Worm (Caenorhabditis elegans) whole organism, dauer: ENCODE measurements around the gene scc-2.
"Not testable (repeated sequence)": the region's sequence is repeated elsewhere in the genome, so short reads cannot be mapped to it uniquely, and the experiment has no call there.

Experiments used
- unc-62 ChIP-seq: sonication (generic microtip); optimal IDR thresholded peaks from 2 replicates; lab custom pipeline; 2017; ENCODE audit warnings: missing biosample characterization, missing genetic modification reagents, missing genetic modification characterization

Gene scc-2

ce11 chrII:263563-263962 is at the start of gene scc-2:
Gene scc-2, minus strand, starts transcription at chrII:263663.
- no peak for TF ChIP-seq unc-62 (GFP tag; lab: Kevin White, UChicago)

ce11 chrII:312110-312509 is 48.6 kb upstream of the scc-2 start, which contains the start of gene mps-2:
Gene mps-2, minus strand, starts transcription at chrII:312210.
- not testable (repeated sequence) for TF ChIP-seq unc-62 (GFP tag; lab: Kevin White, UChicago)

- TF ChIP-seq unc-62 (GFP tag; lab: Kevin White, UChicago): no peak
Measured at ce11 chrII:307154-307553, 43.7 kb upstream of the scc-2 start, which contains the start of gene K01A2.4. Gene K01A2.4, plus strand, starts transcription at chrII:307454.

- TF ChIP-seq unc-62 (GFP tag; lab: Kevin White, UChicago): no peak
Measured at ce11 chrII:305645-306044, 42.2 kb upstream of the scc-2 start, which contains the start of gene col-69. Gene col-69, minus strand, starts transcription at chrII:305745.

DNA sequence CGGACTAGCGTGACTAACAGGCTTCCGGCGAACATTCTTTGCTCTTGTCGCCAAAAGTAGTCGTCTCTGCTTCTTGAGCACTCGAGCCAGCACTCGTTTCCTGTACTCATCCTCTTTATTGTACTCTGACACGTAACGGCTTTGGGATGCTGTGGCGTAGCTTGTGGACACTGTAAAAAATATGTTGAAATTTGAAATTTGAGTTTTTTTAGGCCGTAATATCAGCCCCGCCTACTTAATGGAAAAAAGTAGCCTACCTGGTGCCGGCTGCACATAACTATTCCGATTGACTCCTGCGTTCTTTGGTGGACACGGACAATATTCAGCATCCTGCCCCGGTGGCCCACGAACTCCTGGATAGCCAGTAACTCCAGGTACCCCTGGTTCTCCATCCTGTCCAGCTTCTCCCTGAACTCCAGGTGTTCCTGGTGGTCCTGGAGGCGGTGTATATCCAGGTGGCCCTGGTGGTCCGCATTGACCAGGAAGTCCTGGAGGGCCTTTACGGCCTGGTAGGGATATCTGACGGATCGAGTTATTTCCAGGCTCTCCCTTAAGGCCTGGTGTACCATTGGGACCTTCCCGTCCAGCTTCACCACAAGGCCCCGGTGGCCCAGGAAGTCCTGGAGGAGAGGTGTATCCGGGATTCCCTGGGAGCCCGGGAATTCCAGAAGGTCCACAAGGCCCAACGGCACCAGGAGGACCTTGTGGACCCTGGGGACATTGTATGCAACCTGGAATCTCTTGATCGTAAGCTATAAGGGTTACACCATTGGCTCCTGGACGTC is 40.7 kb upstream of the scc-2 start:
- no peak for TF ChIP-seq unc-62 (GFP tag; lab: Kevin White, UChicago)

- TF ChIP-seq unc-62 (GFP tag; lab: Kevin White, UChicago): no peak
Measured at ce11 chrII:300977-301772, 37.7 kb upstream of the scc-2 start, which contains the start of gene K01A2.5. Gene K01A2.5, plus strand, starts transcription at chrII:301273.

DNA sequence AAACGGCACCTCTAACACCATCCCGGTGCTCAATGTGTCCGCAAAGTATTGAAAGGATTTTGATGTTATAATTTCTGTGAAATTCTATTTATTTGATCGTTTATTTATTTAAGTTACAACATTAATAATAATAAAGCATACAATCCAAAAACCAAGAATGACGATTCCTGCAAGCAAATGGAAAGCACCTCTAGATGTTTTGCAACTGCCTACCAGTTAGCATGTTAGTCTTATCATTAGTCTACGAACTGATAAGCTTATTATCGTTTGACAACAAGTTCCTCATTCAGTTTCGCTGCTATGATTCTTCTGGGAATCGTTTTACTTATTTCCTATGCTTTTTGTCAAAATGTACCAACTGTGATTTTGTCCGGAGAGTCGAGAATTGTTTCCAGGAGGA is 36.2 kb upstream of the scc-2 start, which contains the start of gene K01A2.6:
Gene K01A2.6 (plus strand): TSS at position 301 of the 400 bp plus-strand sequence.
- TF ChIP-seq unc-62 (GFP tag; lab: Kevin White, UChicago): no peak

- no peak for TF ChIP-seq unc-62 (GFP tag; lab: Kevin White, UChicago)
Measured at ce11 chrII:296911-297440, 33.5 kb upstream of the scc-2 start, which contains the start of the genes clec-117 and B0432.1. Gene clec-117, minus strand, starts transcription at chrII:297011. Gene B0432.1, plus strand, starts transcription at chrII:297390.

ce11 chrII:294606-295005 is 31.1 kb upstream of the scc-2 start, which contains the start of gene B0432.11:
Gene B0432.11, minus strand, starts transcription at chrII:294706.
- no peak for TF ChIP-seq unc-62 (GFP tag; lab: Kevin White, UChicago)

DNA sequence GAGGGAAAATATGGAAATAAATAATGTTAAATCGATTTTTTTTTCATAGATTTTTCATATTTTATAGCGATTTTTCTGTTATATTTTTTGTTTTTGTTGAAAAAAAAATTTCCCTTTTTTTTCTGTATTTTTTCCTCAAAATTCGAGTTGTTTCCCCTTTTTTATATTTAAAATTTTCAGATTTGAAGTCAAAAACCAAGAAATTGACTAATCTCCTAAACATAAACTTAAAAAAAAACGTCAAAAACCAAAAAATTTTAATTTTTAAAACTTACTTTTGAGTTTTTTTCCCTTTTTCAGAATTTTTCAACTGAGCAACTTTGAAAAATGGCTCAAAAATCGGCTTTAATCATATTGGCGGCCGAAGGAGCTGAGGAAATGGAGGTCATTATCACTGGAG is 26.8 kb upstream of the scc-2 start, which contains the start of gene djr-1.1:
Gene djr-1.1 (plus strand): TSS at position 301 of the 400 bp plus-strand sequence.
- TF ChIP-seq unc-62 (GFP tag; lab: Kevin White, UChicago): no peak

DNA sequence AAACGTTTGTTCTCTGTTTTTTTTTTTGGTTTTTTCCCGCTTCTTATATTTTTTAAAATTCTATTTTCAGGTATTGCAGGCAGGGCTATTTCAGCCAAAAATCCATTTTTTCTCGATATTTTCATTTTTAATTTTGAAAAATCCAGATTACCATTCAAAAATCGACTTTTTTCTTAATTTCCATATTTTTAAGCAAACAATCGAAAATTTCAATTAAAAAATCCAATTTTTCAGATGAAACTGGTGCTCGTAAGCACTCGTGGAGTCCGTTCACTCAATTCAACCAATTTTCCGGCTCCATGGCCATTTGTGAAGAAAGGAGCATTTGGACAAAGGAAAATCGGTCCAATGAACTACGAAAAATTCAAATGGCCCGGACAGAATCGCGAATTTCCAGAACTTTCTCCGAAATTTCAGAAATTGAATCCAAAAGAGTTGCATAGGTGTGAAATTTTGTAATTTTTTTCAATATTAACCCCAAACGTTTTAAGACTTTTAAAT is 25.3 kb upstream of the scc-2 start, which contains the start of gene mrpl-41:
Gene mrpl-41 (plus strand): TSS at position 235 of the 501 bp plus-strand sequence.
- TF ChIP-seq unc-62 (GFP tag; lab: Kevin White, UChicago): no peak

- TF ChIP-seq unc-62 (GFP tag; lab: Kevin White, UChicago): no peak
Measured at ce11 chrII:286551-286724, 23.0 kb upstream of the scc-2 start, which contains the start of gene misc-1. Gene misc-1, plus strand, starts transcription at chrII:286625.

DNA sequence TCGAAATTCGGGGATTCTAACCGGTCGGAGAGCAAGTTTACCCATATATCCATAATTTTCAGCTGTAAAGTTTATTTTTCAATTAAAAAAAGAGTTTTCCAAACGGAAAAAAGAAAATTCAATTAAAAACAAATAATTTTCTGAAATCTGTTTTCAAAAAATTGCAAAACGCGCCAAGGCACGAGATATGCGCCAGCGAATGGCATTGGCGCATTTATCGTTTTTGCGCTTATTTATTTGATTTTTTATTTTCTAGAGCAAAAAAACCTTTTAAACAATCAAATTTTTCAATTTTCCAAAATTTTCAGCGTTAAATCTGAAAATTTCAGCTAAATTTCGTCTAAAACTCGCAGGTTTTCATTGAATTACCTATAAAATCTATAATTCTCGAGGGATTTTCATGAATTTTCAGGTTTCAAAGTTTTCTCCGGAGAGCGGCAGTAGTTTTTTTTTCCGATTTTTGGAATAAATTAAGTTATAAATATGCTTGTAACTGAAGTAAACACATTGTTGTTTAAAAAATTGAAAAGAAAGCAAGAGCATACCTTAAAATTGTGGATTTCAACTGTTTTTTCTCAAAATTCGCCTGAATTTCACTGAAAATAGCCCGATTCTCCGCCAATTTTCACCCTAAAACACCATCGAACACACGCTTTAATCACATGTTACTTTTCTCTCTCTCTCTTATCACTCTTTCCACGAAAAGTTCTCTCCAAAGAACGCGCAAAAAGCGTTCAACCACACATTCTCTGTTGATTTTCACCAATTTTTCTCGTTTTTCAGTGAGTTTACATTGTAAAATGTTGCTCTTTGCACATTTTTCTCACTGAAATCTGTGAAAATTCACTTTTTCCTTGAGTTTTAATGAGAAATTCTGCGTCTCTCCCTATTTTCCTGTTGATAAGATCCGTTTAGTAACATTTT is 22.4 kb upstream of the scc-2 start, which contains the start of gene B0432.10:
Gene B0432.10 (minus strand): TSS at position 649 of the 924 bp plus-strand sequence.
- TF ChIP-seq unc-62 (GFP tag; lab: Kevin White, UChicago): no peak

DNA sequence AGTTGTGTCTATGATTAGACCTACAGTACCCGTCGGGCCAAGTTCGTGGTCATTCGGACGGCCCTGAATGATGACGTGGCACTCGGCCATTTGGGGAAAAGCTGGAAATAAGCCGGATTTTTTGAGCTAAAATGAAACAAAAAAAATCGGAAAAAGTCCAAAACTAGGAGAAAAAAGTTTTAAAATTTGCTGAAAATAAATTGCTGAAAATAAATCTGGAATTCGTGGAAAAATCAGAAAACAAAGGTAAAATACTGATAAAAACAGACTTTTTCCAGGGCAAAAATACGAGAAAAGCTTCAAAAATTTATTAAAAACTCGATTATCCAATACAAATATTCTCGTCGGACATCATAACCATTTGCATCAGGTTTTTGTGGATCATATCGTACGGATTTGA is 20.1 kb upstream of the scc-2 start, which contains the start of gene B0432.9:
Gene B0432.9 (minus strand): TSS at position 101 of the 400 bp plus-strand sequence.
- TF ChIP-seq unc-62 (GFP tag; lab: Kevin White, UChicago): no peak
